Fruit fly (Drosophila melanogaster): ENCODE data around the gene Whamy.
A peak's percentile ranks its signal among the peaks of the same experiment; 100 is the strongest.

The Whamy gene

DNA sequence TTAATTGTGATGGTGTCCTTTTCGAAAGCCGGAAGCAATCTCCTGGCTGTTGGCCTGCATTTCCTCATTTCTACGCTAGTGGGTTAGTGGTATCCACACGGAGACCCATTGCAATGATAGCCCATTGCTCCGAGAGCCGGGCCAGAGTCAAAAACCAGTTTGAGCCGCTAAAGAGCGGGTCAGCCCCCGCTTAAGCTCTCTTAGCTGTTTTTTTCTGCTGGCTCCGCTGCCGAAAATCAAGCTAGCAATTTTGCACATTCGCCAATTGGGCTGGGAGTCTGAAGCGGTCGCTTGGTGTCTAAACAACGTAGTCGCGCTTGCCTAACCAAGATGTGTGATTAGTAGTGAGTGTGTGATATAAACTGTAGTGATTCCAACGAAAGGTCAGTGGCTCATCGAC is 5.5 kb upstream of the Whamy start, which contains the start of gene CG12947:
Gene CG12947, plus strand, starts transcription at position 301 of the 400 bp plus-strand sequence.
- TF ChIP-seq CG8478 (optimal IDR thresholded peaks at IDR 0.05) (no peak), CTCF (optimal IDR thresholded peaks at IDR 0.05) (no peak)

DNA sequence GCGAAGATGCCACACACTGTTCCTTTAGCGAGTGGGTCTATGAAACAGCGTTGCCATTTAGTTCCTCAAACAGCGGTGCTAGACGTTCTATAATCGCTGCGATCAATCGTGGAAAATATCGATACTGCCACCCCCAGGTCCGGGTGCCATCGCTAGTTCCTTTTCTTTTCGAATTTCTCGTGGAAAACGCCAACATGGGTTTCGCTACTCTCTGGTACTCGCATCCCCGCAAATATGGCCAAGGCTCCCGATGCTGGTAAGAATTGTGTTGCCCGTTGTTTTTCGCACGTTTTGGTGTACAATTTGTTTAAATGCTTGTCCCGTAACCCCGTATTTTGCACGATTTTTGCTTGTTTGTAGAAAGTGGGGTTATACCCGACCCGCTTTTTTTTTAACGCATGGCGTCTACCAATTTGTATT is 3.7 kb upstream of the Whamy start, which contains the start of gene RpS29:
Gene RpS29, plus strand, starts transcription at position 102 of the 420 bp plus-strand sequence.
- no peak for TF ChIP-seq CG8478 (optimal IDR thresholded peaks at IDR 0.05)
- peak; percentile 60 to 70 for TF ChIP-seq CTCF (optimal IDR thresholded peaks at IDR 0.05)

DNA sequence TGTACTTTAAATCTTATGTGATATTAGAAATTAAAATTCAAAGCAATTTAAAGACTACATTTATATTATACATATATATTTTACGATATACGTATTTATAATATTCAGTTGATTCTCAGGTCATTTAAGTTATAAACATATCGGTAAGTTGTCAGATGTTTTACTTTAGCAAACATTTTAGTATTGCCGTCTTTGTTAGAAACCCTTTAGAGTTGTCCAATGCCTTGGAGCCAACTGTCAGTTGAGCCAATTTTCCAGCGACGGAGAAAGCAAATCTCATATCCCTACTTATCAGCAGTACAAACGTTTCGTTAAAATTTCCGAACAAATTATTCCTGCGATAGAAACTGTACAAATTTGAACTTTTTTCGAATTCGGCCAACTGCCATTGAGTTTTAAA is 602 bp upstream of the Whamy start, which contains the start of gene topi:
Gene topi, plus strand, starts transcription at position 301 of the 400 bp plus-strand sequence.
- TF ChIP-seq CTCF (optimal IDR thresholded peaks at IDR 0.05) = no peak
- TF ChIP-seq CG8478 (optimal IDR thresholded peaks at IDR 0.05) = no peak

- TF ChIP-seq CTCF (optimal IDR thresholded peaks at IDR 0.05) = no peak
- no peak for TF ChIP-seq CG8478 (optimal IDR thresholded peaks at IDR 0.05)
Measured at dm6 chr3R:9771519-9771972, 2.7 kb downstream of the Whamy start, which contains the start of gene CG9471. Gene CG9471 (minus strand): TSS chr3R:9771542.

dm6 chr3R:9770127-9770526 is 4.1 kb downstream of the Whamy start:
- TF ChIP-seq CTCF (optimal IDR thresholded peaks at IDR 0.05) (no peak), CG8478 (optimal IDR thresholded peaks at IDR 0.05) (no peak)

DNA sequence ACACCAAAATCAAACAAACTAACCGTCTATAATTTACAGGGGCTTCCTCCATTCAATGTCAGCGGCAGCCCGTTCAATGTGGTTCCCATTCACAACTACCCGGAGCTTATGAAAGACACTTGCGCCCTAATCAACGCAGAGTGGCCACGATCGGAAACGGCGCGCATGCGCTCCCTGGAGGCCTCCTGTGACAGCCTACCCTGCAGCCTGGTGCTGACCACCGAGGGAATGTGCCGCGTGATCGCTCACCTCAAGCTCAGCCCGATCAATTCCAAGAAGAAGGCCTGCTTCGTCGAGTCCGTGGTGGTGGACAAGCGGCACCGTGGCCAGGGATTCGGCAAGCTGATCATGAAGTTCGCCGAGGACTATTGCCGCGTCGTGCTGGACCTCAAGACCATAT is 5.3 kb downstream of the Whamy start, which contains the start of gene MED6:
Gene MED6, minus strand, starts transcription at position 101 of the 400 bp plus-strand sequence.
- TF ChIP-seq CG8478 (optimal IDR thresholded peaks at IDR 0.05) (no peak), CTCF (optimal IDR thresholded peaks at IDR 0.05) (no peak)

DNA sequence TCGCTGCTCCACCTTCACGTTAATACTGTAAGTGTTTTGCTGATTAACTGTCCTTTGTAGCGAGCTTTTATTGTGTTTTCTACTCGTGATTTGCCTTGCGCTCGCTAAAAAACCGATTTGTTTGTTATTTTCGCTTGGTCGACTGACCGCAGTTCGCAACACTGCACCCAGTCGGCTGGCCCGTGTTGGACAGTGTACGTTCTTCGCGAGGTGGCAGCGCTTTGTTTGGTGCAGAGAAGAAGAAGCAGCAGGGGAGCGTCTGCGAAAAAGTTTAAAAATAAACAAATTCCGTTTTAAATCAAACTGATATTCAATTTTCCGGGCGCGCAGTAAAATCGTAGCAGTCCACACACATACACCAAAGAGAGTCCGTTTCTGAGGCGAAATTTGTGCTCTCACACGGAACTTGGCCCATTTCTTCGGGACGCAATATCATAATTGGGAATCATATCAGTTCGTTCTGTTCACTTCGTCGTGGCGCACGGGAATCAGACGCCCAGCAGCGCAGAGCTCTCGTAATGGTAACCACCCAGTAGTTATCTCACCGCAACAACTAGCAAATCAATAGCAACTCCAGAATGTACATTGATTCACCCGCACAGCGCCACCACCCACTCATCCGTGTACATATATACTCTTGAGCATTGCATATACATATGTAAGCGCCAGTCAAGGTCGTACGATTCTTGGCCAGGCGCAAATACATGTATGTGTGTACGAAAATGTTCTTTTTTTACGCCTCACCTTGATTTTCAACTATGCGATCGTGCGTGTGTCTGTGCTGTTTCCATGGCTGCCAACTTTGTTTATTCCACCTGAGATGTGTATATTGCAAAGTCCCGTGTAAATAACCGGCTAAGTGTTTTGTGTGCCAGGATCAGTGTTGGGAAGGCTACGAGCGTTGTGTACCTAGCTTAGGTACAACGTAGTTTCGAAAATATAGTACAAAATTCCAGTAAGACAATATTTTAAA is 6.3 kb downstream of the Whamy start, which contains the start of gene Naa80:
Gene Naa80, plus strand, starts transcription at position 215 of the 973 bp plus-strand sequence.
- TF ChIP-seq CTCF (optimal IDR thresholded peaks at IDR 0.05) (peak in 1 of 2 experiments; percentile 16), CG8478 (optimal IDR thresholded peaks at IDR 0.05) (no peak)

DNA sequence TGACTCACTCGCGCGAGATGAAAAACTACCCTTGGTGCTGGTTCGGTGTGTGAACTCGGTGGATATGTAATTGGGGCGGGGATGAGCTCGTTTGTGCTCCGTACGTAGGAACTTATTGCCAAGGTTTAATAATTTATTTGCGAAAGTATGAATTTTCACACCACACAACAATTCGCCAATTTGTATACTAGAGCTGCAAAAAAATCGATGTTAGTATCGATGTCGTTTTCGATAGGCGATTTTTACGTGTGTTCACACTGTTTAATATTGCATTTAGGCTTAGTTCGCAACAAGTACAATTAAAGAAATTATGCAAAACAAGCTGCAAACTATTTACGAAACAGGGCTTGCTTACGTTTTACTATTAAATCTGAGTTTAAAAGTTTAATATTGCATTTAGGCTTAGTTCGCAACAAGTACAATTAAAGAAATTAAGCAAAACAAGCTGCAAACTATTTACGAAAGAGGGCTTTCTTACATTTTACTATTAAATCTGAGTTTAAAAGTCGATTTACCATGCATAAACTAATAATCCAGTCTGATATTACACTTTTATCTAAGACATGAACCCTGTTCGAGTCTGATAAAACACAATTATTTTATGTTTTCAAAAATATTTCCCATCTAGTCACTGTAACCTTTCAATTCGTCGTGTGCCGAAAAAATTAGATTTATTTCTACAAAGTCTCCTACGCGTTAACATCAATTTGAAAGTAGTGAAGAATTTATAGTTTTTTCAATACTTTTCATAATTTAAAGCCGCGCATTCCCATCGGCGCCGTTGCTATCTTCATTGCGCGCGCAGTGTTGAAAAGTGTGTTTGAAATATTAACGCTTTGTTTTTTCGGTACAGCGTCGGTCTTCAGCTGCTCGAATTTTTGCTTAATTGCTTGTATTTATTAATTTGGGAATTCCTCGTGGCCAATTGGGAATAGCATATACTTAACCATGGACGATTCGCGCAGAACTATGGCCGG is 11.0 kb downstream of the Whamy start, which contains the start of the genes Snap24 and CG8478:
Gene Snap24, minus strand, starts transcription at position 196 of the 977 bp plus-strand sequence.
Gene CG8478, plus strand, starts transcription at position 696 of the 977 bp plus-strand sequence.
- no peak for TF ChIP-seq CTCF (optimal IDR thresholded peaks at IDR 0.05)
- TF ChIP-seq CG8478 (optimal IDR thresholded peaks at IDR 0.05) = no peak

dm6 chr3R:9759360-9760191 is 14.6 kb downstream of the Whamy start, which contains the start of gene Mpi:
Gene Mpi (plus strand): TSS chr3R:9759622.
- TF ChIP-seq CTCF (optimal IDR thresholded peaks at IDR 0.05) = no peak
- TF ChIP-seq CG8478 (optimal IDR thresholded peaks at IDR 0.05) = no peak

DNA sequence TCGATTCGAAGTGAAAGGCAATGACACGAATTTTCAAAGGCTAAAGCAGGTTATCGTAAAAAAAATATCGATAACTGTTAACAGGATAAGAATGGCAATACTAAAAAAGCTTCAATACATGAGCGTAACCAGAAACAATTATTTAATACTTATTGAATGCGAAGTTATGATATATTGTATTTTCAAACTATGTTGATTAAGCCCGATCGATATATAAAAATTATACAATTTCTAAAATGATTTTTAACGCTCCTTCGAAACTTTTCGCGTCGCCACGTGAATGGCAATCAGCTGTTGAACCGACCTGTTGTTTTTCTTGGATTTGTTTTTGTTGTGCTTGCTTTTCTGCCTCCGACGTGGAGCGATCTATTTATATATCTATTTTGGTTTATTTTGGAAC is 18.0 kb downstream of the Whamy start, which contains the start of the genes Alg12 and Rpt3R:
Gene Alg12, plus strand, starts transcription at position 305 of the 400 bp plus-strand sequence.
Gene Rpt3R, minus strand, starts transcription at position 324 of the 400 bp plus-strand sequence.
- no peak for TF ChIP-seq CG8478 (optimal IDR thresholded peaks at IDR 0.05)

DNA sequence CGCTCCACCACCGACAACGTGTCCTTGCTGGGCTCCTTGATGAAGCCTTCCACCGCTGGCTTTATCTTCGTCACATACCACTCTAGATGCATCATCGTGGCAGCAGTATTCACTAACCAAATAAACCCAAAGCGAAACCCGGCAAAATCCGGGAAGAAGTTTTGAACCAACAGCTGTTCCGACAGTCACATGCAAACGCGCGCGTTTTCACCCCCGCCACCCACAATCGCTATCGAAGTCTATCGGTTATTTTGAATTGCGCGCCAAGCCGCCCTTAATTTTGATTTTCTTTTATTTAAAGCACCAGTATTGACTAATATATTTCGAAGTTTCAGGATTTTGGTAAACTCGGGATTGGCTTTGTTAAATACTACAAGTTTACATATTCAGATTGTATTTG is 19.7 kb downstream of the Whamy start, which contains the start of gene Tti1:
Gene Tti1, minus strand, starts transcription at position 200 of the 400 bp plus-strand sequence.
- no peak for TF ChIP-seq CTCF (optimal IDR thresholded peaks at IDR 0.05)
- TF ChIP-seq CG8478 (optimal IDR thresholded peaks at IDR 0.05) = no peak

- TF ChIP-seq CG8478 (optimal IDR thresholded peaks at IDR 0.05) (no peak), CTCF (optimal IDR thresholded peaks at IDR 0.05) (no peak)
Measured at dm6 chr3R:9747900-9748663, 26.1 kb downstream of the Whamy start.

- TF ChIP-seq CG8478 (optimal IDR thresholded peaks at IDR 0.05) (no peak), CTCF (optimal IDR thresholded peaks at IDR 0.05) (no peak)
Measured at dm6 chr3R:9747875-9747899, 26.5 kb downstream of the Whamy start, which contains the start of gene PpD3. Gene PpD3 (plus strand): TSS chr3R:9747875.
